Worm (Caenorhabditis elegans): ENCODE measurements around the gene sorf-2.

DNA sequence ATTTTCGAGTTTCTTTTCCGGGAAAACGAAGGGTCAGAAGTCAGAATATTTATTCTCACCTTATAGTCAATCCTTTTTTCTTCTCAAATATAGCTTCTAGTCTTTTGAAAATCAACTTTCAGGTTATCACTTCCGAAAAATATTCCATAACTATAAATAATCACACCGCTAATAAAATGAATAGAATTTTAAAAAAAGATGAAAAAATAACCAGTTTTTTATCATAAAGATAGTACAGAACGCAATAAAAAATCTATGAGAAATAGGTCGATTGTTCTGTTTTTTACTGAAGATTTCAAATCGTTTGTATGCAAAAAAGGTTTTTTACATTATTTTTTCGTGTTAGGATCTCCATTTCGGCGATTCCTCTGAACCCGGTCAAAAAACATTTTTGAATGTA is 36.2 kb upstream of the sorf-2 start:
- no peak for TF ChIP-seq snpc-4 (GFP tag; optimal IDR thresholded peaks at IDR 0.05)
- TF ChIP-seq snpc-4 (tag; optimal IDR thresholded peaks at IDR 0.05): no peak
- no peak for TF ChIP-seq ama-1 (optimal IDR thresholded peaks at IDR 0.05)
- no peak for TF ChIP-seq ama-1 (GFP tag; optimal IDR thresholded peaks at IDR 0.05)
- TF ChIP-seq nfya-1 (tag; optimal IDR thresholded peaks at IDR 0.05; ENCODE audit: borderline replicate concordance, insufficient read depth): no peak
- TF ChIP-seq fkh-3 (tag; optimal IDR thresholded peaks at IDR 0.05): no peak
- TF ChIP-seq ceh-58 (GFP tag; IDR thresholded peaks at IDR 0.05): no peak
- no peak for TF ChIP-seq tlf-1 (GFP tag; optimal IDR thresholded peaks at IDR 0.05)
- TF ChIP-seq ztf-3 (GFP tag; optimal IDR thresholded peaks at IDR 0.05): no peak
- TF ChIP-seq sdz-38 (tag; optimal IDR thresholded peaks at IDR 0.05): no peak
- no peak for TF ChIP-seq B0035.1 (tag; optimal IDR thresholded peaks at IDR 0.05)
